Worm (Caenorhabditis elegans): ENCODE data around the gene F45E6.1.

DNA sequence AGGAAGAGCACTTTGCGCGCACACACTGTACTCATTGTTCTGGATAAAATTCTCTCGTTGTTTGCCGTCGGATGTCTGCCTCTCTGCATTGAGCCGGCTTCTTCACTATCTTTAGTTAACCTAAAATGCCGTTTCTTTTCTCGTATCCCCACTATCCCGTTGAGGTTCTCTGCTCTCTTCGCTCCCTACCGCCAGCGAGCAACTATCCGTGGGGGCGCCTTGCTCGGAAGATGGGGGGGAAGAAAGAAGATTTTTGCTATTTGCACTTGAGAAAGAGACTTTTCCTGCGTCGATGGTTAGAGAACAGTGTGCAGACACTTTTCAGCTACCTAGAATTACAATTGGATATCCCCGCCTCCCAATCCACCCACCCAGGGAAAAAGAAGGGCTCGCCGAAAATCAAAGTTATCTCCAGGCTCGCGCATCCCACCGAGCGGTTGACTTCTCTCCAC lies 9.6 kb downstream of the F45E6.1 start, which contains the start of gene myo-2:
- TF ChIP-seq egl-43 (GFP tag; IDR thresholded peaks at IDR 0.05) (no peak), jun-1 (tag; optimal IDR thresholded peaks at IDR 0.05) (no peak), ces-1 (GFP tag; optimal IDR thresholded peaks at IDR 0.05) (no peak), nhr-237 (tag; optimal IDR thresholded peaks at IDR 0.05) (no peak), nhr-11 (tag; optimal IDR thresholded peaks at IDR 0.05) (no peak), lin-39 (tag; optimal IDR thresholded peaks at IDR 0.05) (no peak), ctbp-1 (GFP tag; IDR thresholded peaks at IDR 0.05) (no peak), fos-1 (tag; optimal IDR thresholded peaks at IDR 0.05) (no peak), unc-39 (tag; optimal IDR thresholded peaks at IDR 0.05) (no peak), skn-1 (tag; optimal IDR thresholded peaks at IDR 0.05) (no peak), fkh-10 (GFP tag; optimal IDR thresholded peaks at IDR 0.05) (no peak), nhr-25 (tag; optimal IDR thresholded peaks at IDR 0.05; ENCODE audit: borderline replicate concordance, insufficient read depth) (no peak), ama-1 (optimal IDR thresholded peaks at IDR 0.05) (no peak)
